Fruit fly (Drosophila melanogaster) whole organism, embryonic: ENCODE data around the gene CG9837.

ENCODE experiments used
- Bdp1 ChIP-seq: fragments of 200-800 bp; sonication (Bioruptor generic); optimal IDR thresholded peaks from 3 replicates; lab custom pipeline; 2016; ENCODE audit warnings: missing biosample characterization, missing genetic modification characterization
- CG1024 ChIP-seq: fragments of 200-800 bp; sonication (Bioruptor generic); IDR thresholded peaks from 2 replicates; pipeline ENCODE4 v1.3.6; 2022; ENCODE audit warnings: missing biosample characterization, missing genetic modification characterization
- CG10543 ChIP-seq: fragments of 200-800 bp; sonication (Bioruptor generic); optimal IDR thresholded peaks from 3 replicates; lab custom pipeline; 2017; ENCODE audit warnings: missing biosample characterization, mild to moderate bottlenecking, missing genetic modification characterization, moderate library complexity
- CG10979 ChIP-seq: fragments of 200-800 bp; sonication (Bioruptor generic); optimal IDR thresholded peaks from 2 replicates; lab custom pipeline; 2018; ENCODE audit warnings: missing biosample characterization, mild to moderate bottlenecking, missing genetic modification characterization, moderate library complexity
- CG11093 ChIP-seq: fragments of 200-800 bp; sonication (Bioruptor generic); IDR thresholded peaks from 3 replicates; pipeline ENCODE4 v1.3.6; 2022; ENCODE audit warnings: missing biosample characterization, missing genetic modification characterization
- CG13624 ChIP-seq: fragments of 200-800 bp; sonication (Bioruptor generic); optimal IDR thresholded peaks from 2 replicates; lab custom pipeline; 2016; ENCODE audit warnings: missing biosample characterization, missing genetic modification characterization
- CG13775 ChIP-seq: fragments of 200-800 bp; sonication (Bioruptor generic); optimal IDR thresholded peaks from 3 replicates; lab custom pipeline; 2017; ENCODE audit warnings: missing biosample characterization, mild to moderate bottlenecking, missing genetic modification characterization
- CG16815 ChIP-seq: fragments of 200-800 bp; sonication (Bioruptor generic); optimal IDR thresholded peaks from 3 replicates; lab custom pipeline; 2017; ENCODE audit warnings: missing biosample characterization, mild to moderate bottlenecking, missing genetic modification characterization
- CG17361 ChIP-seq: fragments of 200-800 bp; sonication (Bioruptor generic); IDR thresholded peaks from 3 replicates; pipeline ENCODE4 v1.3.6; 2022; ENCODE audit warnings: missing biosample characterization, missing genetic modification characterization
- CG2889 ChIP-seq: fragments of 200-800 bp; sonication (Bioruptor generic); IDR thresholded peaks from 3 replicates; pipeline ENCODE4 v1.3.6; 2022; ENCODE audit warnings: missing biosample characterization, missing genetic modification characterization
- CG3995 ChIP-seq: fragments of 200-800 bp; sonication (Bioruptor generic); optimal IDR thresholded peaks from 3 replicates; lab custom pipeline; 2016; ENCODE audit warnings: missing biosample characterization, missing genetic modification characterization
- CG6683 ChIP-seq: fragments of 200-800 bp; sonication (Bioruptor generic); optimal IDR thresholded peaks from 2 replicates; lab custom pipeline; 2017; ENCODE audit warnings: missing biosample characterization, mild to moderate bottlenecking, missing genetic modification characterization, missing genetic modification reagents
- CG6791 ChIP-seq: fragments of 200-800 bp; sonication (Bioruptor generic); IDR thresholded peaks from 3 replicates; pipeline ENCODE4 v1.3.6; 2022; ENCODE audit warnings: missing biosample characterization, missing genetic modification characterization; ENCODE audit not compliant: partially characterized antibody
- CG7786 ChIP-seq: fragments of 200-800 bp; sonication (Bioruptor generic); optimal IDR thresholded peaks from 2 replicates; lab custom pipeline; 2016; ENCODE audit warnings: missing biosample characterization, missing genetic modification characterization
- CG9609 ChIP-seq: fragments of 200-800 bp; sonication (Bioruptor generic); optimal IDR thresholded peaks from 3 replicates; lab custom pipeline; 2016; ENCODE audit warnings: missing biosample characterization, missing genetic modification characterization
- CG9932 ChIP-seq: fragments of 200-800 bp; sonication (Bioruptor generic); IDR thresholded peaks from 2 replicates; pipeline ENCODE4 v1.3.6; 2022; ENCODE audit warnings: missing biosample characterization, missing genetic modification characterization
- E2f2 ChIP-seq: fragments of 200-800 bp; sonication (Bioruptor generic); IDR thresholded peaks from 2 replicates; pipeline ENCODE4 v1.3.6; 2022; ENCODE audit warnings: missing biosample characterization, missing genetic modification characterization
- Ets97D ChIP-seq: fragments of 200-800 bp; sonication (Bioruptor generic); optimal IDR thresholded peaks from 3 replicates; lab custom pipeline; 2016; ENCODE audit warnings: missing biosample characterization, missing genetic modification characterization
- HmgZ ChIP-seq: fragments of 200-800 bp; sonication (Bioruptor generic); optimal IDR thresholded peaks from 2 replicates; lab custom pipeline; 2018; ENCODE audit warnings: missing biosample characterization, mild to moderate bottlenecking, missing genetic modification characterization
- Hr39 ChIP-seq: fragments of >200 bp; optimal IDR thresholded peaks from 2 replicates; lab custom pipeline; 2017
- MESR4 ChIP-seq: fragments of 200-800 bp; sonication (Bioruptor generic); optimal IDR thresholded peaks from 2 replicates; lab custom pipeline; 2018; ENCODE audit warnings: missing biosample characterization, mild to moderate bottlenecking, missing genetic modification characterization, moderate library complexity
- Mad ChIP-seq: fragments of 200-800 bp; sonication (Bioruptor generic); optimal IDR thresholded peaks from 2 replicates; lab custom pipeline; 2016; ENCODE audit warnings: missing biosample characterization, missing genetic modification characterization
- Med ChIP-seq: fragments of 200-800 bp; sonication (Bioruptor generic); peaks from one replicate; lab custom pipeline; 2016; ENCODE audit warnings: missing biosample characterization, missing genetic modification characterization, mild to moderate bottlenecking, inconsistent platforms, moderate library complexity
- NC2α ChIP-seq: fragments of 200-800 bp; sonication (Bioruptor generic); optimal IDR thresholded peaks from 2 replicates; lab custom pipeline; 2016; ENCODE audit warnings: missing biosample characterization, missing genetic modification characterization
- PHDP ChIP-seq: fragments of 200-800 bp; sonication (Bioruptor generic); optimal IDR thresholded peaks from 3 replicates; lab custom pipeline; 2018; ENCODE audit warnings: missing biosample characterization, mild to moderate bottlenecking, missing genetic modification characterization, moderate library complexity
- TFAM ChIP-seq: fragments of 200-800 bp; sonication (Bioruptor generic); optimal IDR thresholded peaks from 2 replicates; lab custom pipeline; 2017; ENCODE audit warnings: missing biosample characterization, missing genetic modification characterization, inconsistent platforms
- YL-1 ChIP-seq: fragments of 200-800 bp; sonication (Bioruptor generic); optimal IDR thresholded peaks from 3 replicates; lab custom pipeline; 2017; ENCODE audit warnings: missing biosample characterization, mild to moderate bottlenecking, missing genetic modification characterization
- ash1 ChIP-seq: fragments of 200-800 bp; sonication (Bioruptor generic); optimal IDR thresholded peaks from 2 replicates; lab custom pipeline; 2018; ENCODE audit warnings: missing biosample characterization, mild to moderate bottlenecking, missing genetic modification characterization
- ato ChIP-seq: fragments of 200-800 bp; sonication (Bioruptor generic); IDR thresholded peaks from 2 replicates; pipeline ENCODE4 v1.3.6; 2022; ENCODE audit warnings: missing biosample characterization, missing genetic modification characterization; ENCODE audit not compliant: partially characterized antibody
- bigmax ChIP-seq: fragments of 200-800 bp; sonication (Bioruptor generic); optimal IDR thresholded peaks from 2 replicates; lab custom pipeline; 2018; ENCODE audit warnings: missing biosample characterization, mild to moderate bottlenecking, missing genetic modification characterization
- chm ChIP-seq: fragments of 200-800 bp; sonication (Bioruptor generic); IDR thresholded peaks from 2 replicates; pipeline ENCODE4 v1.3.6; 2022; ENCODE audit warnings: missing biosample characterization, missing genetic modification characterization
- crc ChIP-seq: fragments of 200-800 bp; sonication (Bioruptor generic); optimal IDR thresholded peaks from 2 replicates; lab custom pipeline; 2016; ENCODE audit warnings: missing biosample characterization, missing genetic modification characterization
- emc ChIP-seq: fragments of 200-800 bp; sonication (Bioruptor generic); optimal IDR thresholded peaks from 2 replicates; lab custom pipeline; 2016; ENCODE audit warnings: missing biosample characterization, missing genetic modification characterization
- ftz-f1 ChIP-seq: fragments of 200-800 bp; sonication (Bioruptor generic); optimal IDR thresholded peaks from 2 replicates; lab custom pipeline; 2016; ENCODE audit warnings: missing biosample characterization, missing genetic modification characterization
- hkb ChIP-seq, 2 experiments: fragments of 200-800 bp in 1 of 2; fragments of >200 bp in 1 of 2; sonication (Bioruptor generic) in 1 of 2; IDR thresholded peaks in 1 of 2; optimal IDR thresholded peaks in 1 of 2; 2 replicates each; pipeline versions ENCODE4 v1.3.6 to Lab custom; 2017 to 2022; ENCODE audit warnings: missing biosample characterization in 1 of 2, missing genetic modification characterization in 1 of 2
- knrl ChIP-seq: fragments of 200-800 bp; sonication (Bioruptor generic); IDR thresholded peaks from 3 replicates; pipeline ENCODE4 v1.3.6; 2022; ENCODE audit warnings: missing biosample characterization, missing genetic modification characterization; ENCODE audit not compliant: partially characterized antibody
- nerfin-2 ChIP-seq: fragments of 200-800 bp; sonication (Bioruptor generic); IDR thresholded peaks from 2 replicates; pipeline ENCODE4 v1.3.6; 2022; ENCODE audit warnings: missing biosample characterization, missing genetic modification characterization; ENCODE audit not compliant: partially characterized antibody
- org-1 ChIP-seq: fragments of 200-800 bp; sonication (Bioruptor generic); optimal IDR thresholded peaks from 2 replicates; lab custom pipeline; 2017; ENCODE audit warnings: missing biosample characterization, missing genetic modification characterization
- pfk ChIP-seq: fragments of 200-800 bp; sonication (Bioruptor generic); optimal IDR thresholded peaks from 2 replicates; lab custom pipeline; 2018; ENCODE audit warnings: missing biosample characterization, mild to moderate bottlenecking, missing genetic modification characterization, moderate library complexity
- phol ChIP-seq: fragments of 200-800 bp; sonication (Bioruptor generic); optimal IDR thresholded peaks from 3 replicates; lab custom pipeline; 2018; ENCODE audit warnings: missing biosample characterization, mild to moderate bottlenecking, missing genetic modification characterization, moderate library complexity
- seq ChIP-seq: fragments of 200-800 bp; sonication (Bioruptor generic); IDR thresholded peaks from 2 replicates; pipeline ENCODE4 v1.3.6; 2022; ENCODE audit warnings: missing biosample characterization, missing genetic modification characterization
- slp2 ChIP-seq: fragments of 200-800 bp; sonication (Bioruptor generic); optimal IDR thresholded peaks from 2 replicates; lab custom pipeline; 2016; ENCODE audit warnings: missing biosample characterization, missing genetic modification characterization
- stc ChIP-seq: fragments of 200-800 bp; sonication (Bioruptor generic); IDR thresholded peaks from 2 replicates; pipeline ENCODE4 v1.3.6; 2022; ENCODE audit warnings: missing biosample characterization, missing genetic modification characterization
- sug ChIP-seq: fragments of 200-800 bp; optimal IDR thresholded peaks from 2 replicates; lab custom pipeline; 2019; ENCODE audit warnings: missing biosample characterization, mild to moderate bottlenecking, missing genetic modification characterization, moderate library complexity
- trem ChIP-seq: fragments of 200-800 bp; optimal IDR thresholded peaks from 3 replicates; lab custom pipeline; 2019; ENCODE audit warnings: missing biosample characterization, mild to moderate bottlenecking, missing genetic modification characterization, moderate library complexity
- ttk ChIP-seq: fragments of 200-800 bp; sonication (Bioruptor generic); IDR thresholded peaks from 2 replicates; pipeline ENCODE4 v2.1.2; 2022; ENCODE audit warnings: missing biosample characterization, missing genetic modification characterization
- unc-4 ChIP-seq: fragments of 200-800 bp; sonication (Bioruptor generic); IDR thresholded peaks from 2 replicates; pipeline ENCODE4 v1.3.6; 2022; ENCODE audit warnings: missing biosample characterization, missing genetic modification characterization; ENCODE audit not compliant: partially characterized antibody

Gene CG9837

DNA sequence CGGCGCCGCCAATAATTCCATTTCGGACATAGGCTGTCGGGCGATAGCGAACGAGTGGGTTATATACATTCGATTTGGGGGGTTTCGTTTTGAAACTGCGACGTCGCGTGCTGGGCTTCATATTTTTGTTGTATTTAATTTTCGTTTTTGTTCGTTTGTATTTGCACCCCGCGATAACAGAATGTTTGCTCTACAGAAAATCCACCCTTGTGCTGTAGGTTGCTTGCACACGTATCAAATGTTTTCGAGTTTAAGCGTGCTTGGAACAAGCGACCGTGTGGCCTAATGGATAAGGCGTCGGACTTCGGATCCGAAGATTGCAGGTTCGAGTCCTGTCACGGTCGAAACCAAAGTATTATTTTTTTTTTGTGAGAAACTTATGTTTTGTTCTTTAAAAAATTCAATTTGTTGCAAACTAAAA, 49.3 kb upstream of the CG9837 start (continued):
- TF ChIP-seq Bdp1 (GFP tag; lab: Kevin White, UChicago) (peak; percentile 99), ttk (GFP tag; lab: Robert Waterston, UW) (peak; percentile 64)

DNA sequence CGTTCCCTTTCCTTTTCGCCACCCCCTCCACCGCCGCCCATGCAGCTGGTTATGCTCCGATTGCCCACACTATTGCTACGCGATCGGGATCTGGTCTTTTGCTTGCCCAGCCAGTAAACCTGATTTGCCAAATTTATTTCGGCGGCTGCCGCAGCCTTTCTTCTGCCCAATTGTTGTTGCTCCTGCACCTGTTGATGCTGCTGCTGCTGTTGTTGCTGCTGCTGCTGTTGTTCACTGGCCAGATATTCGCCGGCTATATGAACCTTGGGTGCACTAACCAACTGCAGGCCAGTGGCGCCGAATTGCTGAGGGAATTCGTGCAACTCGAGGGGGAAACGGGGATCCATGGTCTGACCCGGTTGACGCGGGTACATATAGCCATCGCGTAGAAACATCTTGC, 48.8 kb upstream of the CG9837 start:
- no peak for TF ChIP-seq hkb (optimal IDR thresholded peaks at IDR 0.05; lab: Kevin White, UChicago)
- TF ChIP-seq hkb (GFP tag; IDR thresholded peaks at IDR 0.05; lab: Robert Waterston, UW) = no peak
- 0 out of 2 replicates have a peak, but pooled peaks have one; percentile 12 for TF ChIP-seq CG1024 (GFP tag; lab: Robert Waterston, UW)
- peak; percentile 55 for TF ChIP-seq Med (GFP tag; lab: Kevin White, UChicago)
- TF ChIP-seq CG11093 (GFP tag; lab: Robert Waterston, UW) = 0 out of 3 replicates have a peak, but pooled peaks have one; percentile 21
- TF ChIP-seq, all 482 proteins: peak for 3

DNA sequence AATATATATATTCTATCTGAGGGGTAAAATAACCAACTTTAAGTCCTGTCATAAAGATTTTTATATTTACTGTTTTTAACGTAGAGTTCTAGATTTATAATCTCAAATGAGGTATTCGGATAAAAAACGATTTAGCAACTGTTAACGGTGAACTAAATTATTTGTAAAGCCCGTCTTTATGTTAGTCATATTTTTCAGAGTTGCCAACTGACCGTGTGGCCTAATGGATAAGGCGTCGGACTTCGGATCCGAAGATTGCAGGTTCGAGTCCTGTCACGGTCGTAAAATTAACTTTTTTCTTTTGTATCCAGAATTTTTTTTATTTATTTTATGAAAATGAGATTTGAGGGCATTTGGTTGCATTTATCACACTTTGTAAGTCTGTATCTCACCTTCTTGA, 48.3 kb upstream of the CG9837 start:
- no peak for TF ChIP-seq bigmax (GFP tag; lab: Kevin White, UChicago)
- no peak for TF ChIP-seq CG17361
- no peak for TF ChIP-seq phol (tag; lab: Kevin White, UChicago)
- no peak for TF ChIP-seq CG6683
- no peak for TF ChIP-seq CG10543 (GFP tag; lab: Kevin White, UChicago)
- TF ChIP-seq trem (tag; lab: Kevin White, UChicago) = no peak
- TF ChIP-seq PHDP = no peak
- TF ChIP-seq CG2889 = no peak
- TF ChIP-seq CG3995 (GFP tag; lab: Kevin White, UChicago) = no peak
- peak; percentile 44; the same call in 1 of the 2 replicates for TF ChIP-seq nerfin-2 (GFP tag; lab: Robert Waterston, UW)
- no peak for TF ChIP-seq emc
- 0 out of 3 replicates have a peak, but pooled peaks have one; percentile 15 for TF ChIP-seq knrl (GFP tag; lab: Robert Waterston, UW)
- no peak for TF ChIP-seq crc
- peak; percentile 97 for TF ChIP-seq Bdp1 (GFP tag; lab: Kevin White, UChicago)
- TF ChIP-seq unc-4 = no peak
- no peak for TF ChIP-seq chm
- peak; percentile 84 for TF ChIP-seq CG6791
- TF ChIP-seq ash1 = no peak
- TF ChIP-seq seq = no peak
- TF ChIP-seq Ets97D = no peak
- no peak for TF ChIP-seq Hr39
- TF ChIP-seq Mad (GFP tag; lab: Kevin White, UChicago) = no peak
- no peak for TF ChIP-seq CG10979 (tag; lab: Kevin White, UChicago)
- TF ChIP-seq CG9932 (GFP tag; lab: Robert Waterston, UW) = no peak
- no peak for TF ChIP-seq CG13624 (GFP tag; lab: Kevin White, UChicago)
- no peak for TF ChIP-seq pfk (GFP tag; lab: Kevin White, UChicago)
- TF ChIP-seq CG16815 = no peak
- no peak for TF ChIP-seq stc
- no peak for TF ChIP-seq NC2α
- TF ChIP-seq ato = no peak
- TF ChIP-seq TFAM (GFP tag; lab: Kevin White, UChicago) = no peak
- no peak for TF ChIP-seq HmgZ (tag; lab: Kevin White, UChicago)
- TF ChIP-seq org-1 = no peak
- TF ChIP-seq YL-1 (GFP tag; lab: Kevin White, UChicago) = no peak
- TF ChIP-seq sug (tag; lab: Kevin White, UChicago) = no peak
- TF ChIP-seq CG9609 (GFP tag; lab: Kevin White, UChicago) = no peak
- TF ChIP-seq slp2 (GFP tag; lab: Kevin White, UChicago) = no peak
- no peak for TF ChIP-seq CG13775 (GFP tag; lab: Kevin White, UChicago)
- no peak for TF ChIP-seq MESR4 (GFP tag; lab: Kevin White, UChicago)
- no peak for TF ChIP-seq E2f2
- TF ChIP-seq CG7786 (GFP tag; lab: Kevin White, UChicago) = no peak
- TF ChIP-seq ftz-f1 (GFP tag; lab: Kevin White, UChicago) = no peak
